Worm (Caenorhabditis elegans): Measurements from ENCODE around the gene nspe-1.

- TF ChIP-seq flt-1 (GFP tag; IDR thresholded peaks at IDR 0.05) (no peak), ztf-23 (GFP tag; IDR thresholded peaks at IDR 0.05) (no peak)
Measured at ce11 chrII:12669342-12669741, 48.7 kb upstream of the nspe-1 start.
